Worm (Caenorhabditis elegans): Measurements from ENCODE around the gene hecd-1.
"Not testable (repeated sequence)": the region's sequence is repeated elsewhere in the genome, so short reads cannot be mapped to it uniquely, and the experiment has no call there.

ce11 chrIV:7112312-7112711, 32.2 kb downstream of the hecd-1 start:
- TF ChIP-seq lin-35 (GFP tag; optimal IDR thresholded peaks at IDR 0.05); ztf-25 (GFP tag; IDR thresholded peaks at IDR 0.05); hsf-1 (GFP tag; IDR thresholded peaks at IDR 0.05); cebp-1 (GFP tag; IDR thresholded peaks at IDR 0.05); cebp-1 (tag; optimal IDR thresholded peaks at IDR 0.05); nfya-2 (GFP tag; IDR thresholded peaks at IDR 0.05); egl-18 (GFP tag; IDR thresholded peaks at IDR 0.05): not testable (repeated sequence)
